Worm (Caenorhabditis elegans): Measurements from ENCODE around the gene srt-3.
"Not testable (repeated sequence)": the region's sequence is repeated elsewhere in the genome, so short reads cannot be mapped to it uniquely, and the experiment has no call there.

DNA sequence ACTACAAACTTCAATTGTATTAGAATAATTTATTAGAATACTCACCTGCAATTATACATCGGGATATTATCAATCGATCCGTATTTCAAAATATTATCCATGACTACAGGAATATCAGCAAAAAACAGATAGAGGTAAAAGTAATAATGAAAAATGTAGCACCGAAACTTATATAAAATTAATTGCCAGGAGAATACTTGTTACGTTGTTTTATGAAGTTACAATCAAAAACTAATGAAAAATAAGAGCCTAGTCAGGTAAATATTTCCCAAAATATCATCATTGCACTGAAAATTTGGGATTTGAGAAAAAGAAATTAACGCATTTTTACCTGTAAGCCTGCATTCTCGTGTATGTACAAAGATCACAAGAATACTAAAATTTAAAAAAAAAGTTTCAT is 11.3 kb upstream of the srt-3 start, which contains the start of gene srt-38:
- TF ChIP-seq ceh-82, jun-1, nhr-25, egl-27 (tag; optimal IDR thresholded peaks at IDR 0.05): not testable (repeated sequence)

Data from whole organism, L3 larva.